Worm (Caenorhabditis elegans) whole organism, early embryonic: Measurements from ENCODE around the gene smc-4.

ENCODE experiments used
- ama-1 ChIP-seq: fragments of 150-350 bp; optimal IDR thresholded peaks from 2 replicates; lab custom pipeline; 2014
- tra-4 ChIP-seq: sonication (generic microtip); optimal IDR thresholded peaks from 2 replicates; lab custom pipeline; 2017; ENCODE audit warnings: missing genetic modification characterization, missing compliant biosample characterization

ce11 chrIII:4601286-4601685 is 14.0 kb downstream of the smc-4 start:
- TF ChIP-seq ama-1 (lab: Kevin White, UChicago) (no peak), tra-4 (tag; lab: Kevin White, UChicago) (no peak)
